Worm (Caenorhabditis elegans): ENCODE measurements around the gene acy-4.

DNA sequence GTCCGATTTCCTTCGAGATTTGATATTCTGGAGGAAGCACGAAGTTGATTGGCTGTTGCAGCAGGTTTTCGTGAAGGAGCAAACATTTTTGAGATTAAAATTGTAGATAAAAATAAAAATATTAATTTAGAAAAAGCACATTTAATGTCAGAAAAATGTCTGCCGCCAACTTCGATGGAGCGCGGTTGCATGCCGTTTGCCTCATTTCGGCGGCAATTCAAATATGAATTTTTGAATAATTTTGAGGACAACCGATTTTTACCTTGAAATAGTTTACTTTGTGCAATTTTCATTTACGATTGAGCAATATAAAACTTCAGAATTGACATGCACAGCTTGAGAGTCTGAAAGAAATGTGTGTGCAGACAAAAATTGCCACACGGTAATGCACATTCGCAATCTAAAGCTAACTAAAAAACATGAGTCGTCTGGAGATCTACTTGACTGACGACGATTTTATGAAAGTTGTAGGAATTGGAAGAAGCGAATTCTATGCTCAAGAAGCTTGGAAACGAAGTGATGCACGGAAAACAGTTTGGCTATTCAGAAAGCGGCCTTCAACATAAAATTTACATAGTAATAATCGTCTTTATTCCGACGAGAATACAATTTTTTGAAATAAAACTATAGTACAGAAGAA is 34.2 kb downstream of the acy-4 start, which contains the start of gene zhit-1:
- TF ChIP-seq B0310.2 (tag; optimal IDR thresholded peaks at IDR 0.05) (no peak), aly-1 (tag; optimal IDR thresholded peaks at IDR 0.05) (no peak), ama-1 (optimal IDR thresholded peaks at IDR 0.05) (no peak), tbx-37 (GFP tag; conservative IDR thresholded peaks at IDR 0.05) (no peak), ceh-13 (GFP tag; optimal IDR thresholded peaks at IDR 0.05) (no peak), F13C5.2 (tag; optimal IDR thresholded peaks at IDR 0.05) (no peak), flt-1 (GFP tag; IDR thresholded peaks at IDR 0.05) (no peak), hmbx-1 (tag; optimal IDR thresholded peaks at IDR 0.05) (no peak), tbx-11 (GFP tag; IDR thresholded peaks at IDR 0.05) (no peak)

Data from whole organism, early embryonic.